Fruit fly (Drosophila melanogaster) whole organism, larva: ENCODE measurements around the gene ScsbetaA.
A peak's percentile ranks its signal among the peaks of the same experiment; 100 is the strongest.

ENCODE experiments used
- noc ChIP-seq: fragments of 200-800 bp; sonication (Bioruptor generic); optimal IDR thresholded peaks from 3 replicates; lab custom pipeline; 2019; ENCODE audit warnings: missing biosample characterization, mild to moderate bottlenecking, missing genetic modification characterization, moderate library complexity

Gene ScsbetaA

dm6 chr3R:8970707-8971106 is 32.2 kb downstream of the ScsbetaA start:
- TF ChIP-seq noc (tag; lab: Kevin White, UChicago), result no peak

- no peak for TF ChIP-seq noc (tag; lab: Kevin White, UChicago)
Observed at dm6 chr3R:8971794-8972193, 33.3 kb downstream of the ScsbetaA start.

dm6 chr3R:8976073-8976593 is 37.6 kb downstream of the ScsbetaA start:
- TF ChIP-seq noc (tag; lab: Kevin White, UChicago), result no peak

- no peak for TF ChIP-seq noc (tag; lab: Kevin White, UChicago)
Observed at dm6 chr3R:8978768-8979167, 40.2 kb downstream of the ScsbetaA start.

dm6 chr3R:8979850-8980775 is 41.6 kb downstream of the ScsbetaA start:
- peak; percentile 40 for TF ChIP-seq noc (tag; lab: Kevin White, UChicago)

dm6 chr3R:8980776-8981165 is 42.2 kb downstream of the ScsbetaA start, which contains the start of gene CAHbeta:
Gene CAHbeta (plus strand): TSS chr3R:8980860.
- TF ChIP-seq noc (tag; lab: Kevin White, UChicago), result peak; percentile 40

dm6 chr3R:8981209-8981996 is 42.9 kb downstream of the ScsbetaA start:
- no peak for TF ChIP-seq noc (tag; lab: Kevin White, UChicago)

- no peak for TF ChIP-seq noc (tag; lab: Kevin White, UChicago)
Observed at dm6 chr3R:8984141-8984540, 45.6 kb downstream of the ScsbetaA start, which contains the start of gene RagA-B. Gene RagA-B (minus strand): TSS chr3R:8984315.

dm6 chr3R:8984602-8985074 is 46.1 kb downstream of the ScsbetaA start, which contains the start of gene CG11970:
Gene CG11970 (plus strand): TSS chr3R:8984718.
- no peak for TF ChIP-seq noc (tag; lab: Kevin White, UChicago)
